Worm (Caenorhabditis elegans): ENCODE data around the gene pqn-63.
A peak's percentile ranks its signal among the peaks of the same experiment; 100 is the strongest.

- TF ChIP-seq hlh-4 (tag; optimal IDR thresholded peaks at IDR 0.05) (no peak), mef-2 (tag; optimal IDR thresholded peaks at IDR 0.05) (no peak), aha-1 (tag; optimal IDR thresholded peaks at IDR 0.05) (no peak), tbx-2 (tag; optimal IDR thresholded peaks at IDR 0.05) (peak; percentile 22), nhr-84 (tag; optimal IDR thresholded peaks at IDR 0.05) (no peak)
Measured at ce11 chrV:9633313-9633712, 17.5 kb downstream of the pqn-63 start, which contains the start of gene col-147.

All from whole organism, L1 larva.